Worm (Caenorhabditis elegans) whole organism, dauer: ENCODE measurements around the gene drn-1.

ENCODE experiments used
- unc-62 ChIP-seq: sonication (generic microtip); optimal IDR thresholded peaks from 2 replicates; lab custom pipeline; 2017; ENCODE audit warnings: missing biosample characterization, missing genetic modification reagents, missing genetic modification characterization

Gene drn-1

DNA sequence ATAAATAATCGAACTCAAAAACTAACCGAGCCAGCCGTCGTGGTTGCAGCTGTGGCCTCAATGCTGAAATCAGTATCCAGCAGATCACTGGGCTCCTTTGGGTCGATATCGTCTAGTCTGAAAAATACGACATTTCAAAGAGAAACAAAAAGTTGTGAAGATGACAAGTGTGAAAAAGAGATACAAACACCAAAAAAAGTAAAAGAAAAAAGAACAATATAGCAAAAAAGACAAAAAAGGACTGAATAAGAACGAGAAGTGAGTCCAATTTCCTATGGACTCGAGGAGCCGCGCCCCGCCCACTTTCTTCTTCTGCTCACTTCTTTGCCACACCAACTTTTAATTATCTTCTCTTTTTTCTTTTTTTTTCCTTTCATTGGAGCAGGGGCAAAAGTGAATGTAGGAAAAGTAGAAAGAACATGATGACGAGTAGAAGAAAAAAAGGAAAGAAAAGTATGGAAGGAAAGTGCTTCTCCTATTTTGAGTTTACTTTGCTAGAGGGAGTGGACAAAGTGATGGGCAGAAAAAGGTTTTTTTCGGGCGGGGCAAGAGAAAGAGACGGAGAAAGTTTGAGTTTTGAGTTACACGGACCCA is at the start of gene drn-1:
drn-1 (minus strand) TSS at position 117 of the 594 bp plus-strand sequence.
- TF ChIP-seq unc-62 (GFP tag; lab: Kevin White, UChicago), result no peak

ce11 chrII:5320205-5320951 is 48.7 kb upstream of the drn-1 start:
- TF ChIP-seq unc-62 (GFP tag; lab: Kevin White, UChicago), result no peak

ce11 chrII:5311746-5312145 is 40.1 kb upstream of the drn-1 start, which contains the start of gene gcy-12:
Gene gcy-12, plus strand, starts transcription at chrII:5312046.
- TF ChIP-seq unc-62 (GFP tag; lab: Kevin White, UChicago), result no peak

DNA sequence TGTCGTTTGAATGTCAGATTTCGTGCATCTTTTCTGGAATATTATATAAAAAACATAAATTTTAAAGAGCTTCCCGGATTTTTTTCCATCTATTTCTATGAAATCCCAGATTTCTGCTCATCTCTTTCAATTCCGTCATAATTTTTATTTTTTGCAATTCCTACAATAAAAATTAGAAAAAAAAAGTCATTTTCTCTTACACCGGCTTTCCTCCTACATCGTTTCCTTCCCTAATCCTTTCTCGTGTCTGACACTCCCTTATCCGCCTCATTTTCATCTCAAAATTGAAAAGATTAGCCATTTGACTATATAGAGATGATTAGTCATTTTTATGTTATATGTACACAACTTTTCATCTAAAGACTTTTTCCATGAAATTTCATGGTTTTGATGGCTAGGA is 39.1 kb upstream of the drn-1 start:
- TF ChIP-seq unc-62 (GFP tag; lab: Kevin White, UChicago), result no peak

DNA sequence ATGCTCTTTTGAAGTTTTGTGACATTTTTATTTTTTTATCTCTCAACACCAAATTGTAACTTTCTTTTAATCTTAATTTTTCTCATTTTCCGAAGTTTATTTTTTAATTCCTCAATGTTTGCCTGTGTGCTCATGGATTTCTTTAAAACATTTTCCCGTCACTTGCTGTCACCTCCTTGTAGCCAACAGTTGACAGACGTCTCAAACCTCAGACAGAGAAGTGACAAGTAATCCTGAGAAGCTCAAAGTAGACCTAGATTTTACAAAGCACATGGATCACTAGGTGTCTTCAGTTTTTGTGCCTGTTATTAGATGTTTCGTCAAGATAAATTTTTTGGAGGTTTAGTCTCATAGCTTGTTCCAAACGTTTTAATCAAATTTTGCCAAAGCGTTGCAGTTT is 38.1 kb upstream of the drn-1 start:
- TF ChIP-seq unc-62 (GFP tag; lab: Kevin White, UChicago), result no peak

DNA sequence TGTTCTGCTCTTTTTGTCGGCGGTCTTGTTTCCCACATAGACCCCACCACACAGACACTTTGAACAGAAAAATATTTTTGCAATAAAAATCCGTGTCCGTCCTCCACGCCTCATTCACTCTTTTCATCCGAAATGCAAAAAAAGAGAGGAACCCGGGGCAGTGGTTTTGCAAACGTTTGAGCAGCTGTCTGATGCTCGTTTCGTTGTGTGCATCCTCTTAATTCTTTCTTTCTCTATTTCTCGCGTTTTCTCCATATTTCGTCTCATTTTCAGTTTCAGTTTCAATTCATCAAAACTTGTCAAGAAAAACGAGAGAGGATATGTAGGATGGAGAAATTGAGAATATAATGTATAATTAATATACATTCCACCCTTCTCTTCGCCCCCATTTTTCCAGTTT is 37.3 kb upstream of the drn-1 start:
- no peak for TF ChIP-seq unc-62 (GFP tag; lab: Kevin White, UChicago)

- no peak for TF ChIP-seq unc-62 (GFP tag; lab: Kevin White, UChicago)
Observed at ce11 chrII:5307203-5307602, 35.6 kb upstream of the drn-1 start.

ce11 chrII:5306197-5306596 is 34.6 kb upstream of the drn-1 start:
- no peak for TF ChIP-seq unc-62 (GFP tag; lab: Kevin White, UChicago)

DNA sequence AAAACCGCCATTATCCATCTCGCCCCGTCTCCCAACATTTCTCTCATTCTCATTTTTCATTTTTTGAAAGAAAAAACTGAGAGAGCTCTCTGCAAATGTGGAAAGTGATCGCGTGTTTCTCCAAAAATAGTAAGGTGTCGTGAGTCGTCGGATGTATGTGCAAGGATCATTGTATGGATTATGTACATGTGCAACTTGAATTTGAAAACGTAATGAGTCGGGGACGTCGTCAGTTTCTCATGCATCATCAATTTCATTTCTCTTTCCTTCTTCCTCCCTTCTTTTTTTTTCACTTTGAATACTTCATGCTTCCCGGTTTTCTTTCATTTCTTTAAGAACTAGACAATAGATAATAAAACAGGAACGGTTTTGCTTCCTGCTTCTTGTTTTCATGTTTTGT is 33.5 kb upstream of the drn-1 start:
- TF ChIP-seq unc-62 (GFP tag; lab: Kevin White, UChicago), result no peak

DNA sequence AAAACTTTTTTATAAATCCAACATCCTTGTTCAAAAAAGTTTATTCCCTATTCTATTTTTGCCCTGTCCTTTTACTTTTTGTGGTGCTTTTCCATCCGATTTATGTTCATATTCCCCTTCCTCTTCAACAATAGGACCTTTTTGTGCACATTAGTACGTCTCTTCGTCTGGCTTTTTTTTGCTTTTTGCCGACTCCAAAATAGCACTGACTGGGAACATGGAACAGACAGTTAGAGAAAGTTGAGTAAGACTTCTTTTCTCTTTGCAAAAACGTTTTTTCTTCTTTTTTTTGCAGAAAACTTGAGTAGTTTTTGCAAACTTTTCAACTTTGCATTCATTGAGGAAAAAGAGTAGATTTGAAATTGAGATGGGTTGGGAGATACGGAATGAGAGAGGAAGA is 30.2 kb upstream of the drn-1 start:
- TF ChIP-seq unc-62 (GFP tag; lab: Kevin White, UChicago), result no peak

DNA sequence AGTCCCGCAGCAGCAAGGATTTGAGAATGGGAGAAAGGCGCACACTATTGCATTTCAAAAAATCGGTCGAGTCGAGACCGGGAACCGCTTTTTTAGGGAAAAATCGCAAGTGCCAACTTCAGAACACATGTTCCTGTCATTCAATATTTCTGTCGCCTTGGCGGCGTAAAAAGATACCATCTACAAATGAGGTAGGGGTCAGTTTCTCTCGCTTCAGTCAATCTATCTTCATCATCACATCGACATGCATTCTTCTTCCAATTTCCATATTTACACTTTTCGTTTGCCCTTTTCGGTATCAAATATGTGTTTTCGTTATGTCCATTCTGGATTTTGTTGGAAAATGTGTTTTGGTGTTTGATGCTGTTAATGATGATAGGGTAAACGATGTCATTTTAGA is 26.1 kb upstream of the drn-1 start:
- no peak for TF ChIP-seq unc-62 (GFP tag; lab: Kevin White, UChicago)

- no peak for TF ChIP-seq unc-62 (GFP tag; lab: Kevin White, UChicago)
Observed at ce11 chrII:5293287-5293850, 21.7 kb upstream of the drn-1 start, which contains the start of gene ZK622.1. Gene ZK622.1, plus strand, starts transcription at chrII:5293800.

- TF ChIP-seq unc-62 (GFP tag; lab: Kevin White, UChicago), result no peak
Observed at ce11 chrII:5292226-5292752, 20.6 kb upstream of the drn-1 start, which contains the start of gene ZK622.4. Gene ZK622.4, plus strand, starts transcription at chrII:5292702.

ce11 chrII:5291051-5291450 is 19.4 kb upstream of the drn-1 start:
- no peak for TF ChIP-seq unc-62 (GFP tag; lab: Kevin White, UChicago)

ce11 chrII:5289142-5289541 is 17.5 kb upstream of the drn-1 start, which contains the start of gene ZK622.5:
Gene ZK622.5, plus strand, starts transcription at chrII:5289442.
- no peak for TF ChIP-seq unc-62 (GFP tag; lab: Kevin White, UChicago)

DNA sequence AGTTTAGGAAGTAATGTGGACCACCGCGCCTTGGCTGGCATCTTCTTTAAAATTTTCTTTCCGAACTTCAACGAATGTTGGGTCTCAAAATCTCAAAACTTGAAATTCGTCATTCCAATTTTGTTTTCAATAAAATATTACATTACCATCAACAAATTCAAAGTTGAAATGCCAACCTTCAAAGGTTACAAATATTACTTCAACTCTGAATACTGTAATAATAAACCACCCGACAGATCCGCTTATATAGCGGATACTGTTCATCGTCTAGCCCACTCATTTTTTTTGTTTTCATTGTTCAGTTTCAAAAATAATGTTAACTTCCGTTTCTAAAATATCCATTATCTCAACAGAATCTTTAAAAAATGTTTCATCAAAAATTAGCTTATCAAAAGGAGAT is 13.4 kb upstream of the drn-1 start, which contains the start of gene gur-5:
gur-5 (plus strand) TSS at position 301 of the 400 bp plus-strand sequence.
- TF ChIP-seq unc-62 (GFP tag; lab: Kevin White, UChicago), result no peak
